Worm (Caenorhabditis elegans): Measurements from ENCODE around the gene R144.6.

Gene R144.6

DNA sequence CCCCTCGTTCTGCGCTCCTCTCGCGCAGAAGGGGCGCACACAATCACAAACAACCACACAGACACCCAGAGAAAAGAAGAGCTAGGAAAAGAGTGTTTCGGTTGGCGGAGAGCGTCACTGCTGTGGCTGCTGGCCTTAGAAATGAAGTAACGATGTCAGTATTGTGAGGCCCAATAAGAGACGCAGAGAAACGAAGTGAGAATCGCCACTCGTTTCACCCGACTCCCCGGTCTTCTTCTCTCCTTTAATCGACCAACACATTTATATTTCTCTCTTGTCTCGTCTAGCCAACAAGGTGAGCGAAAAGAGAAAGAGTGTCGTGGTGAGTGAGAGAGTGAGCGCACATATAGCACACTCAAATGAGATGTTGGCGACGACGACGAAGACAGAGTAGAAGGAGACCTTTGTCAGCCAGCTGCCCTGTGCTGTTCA is 9.4 kb upstream of the R144.6 start (continued):
- TF ChIP-seq ZK185.1 (tag; optimal IDR thresholded peaks at IDR 0.05; ENCODE audit: poor library complexity, severe bottlenecking) (peak; percentile 86), snpc-1.1 (tag; optimal IDR thresholded peaks at IDR 0.05; ENCODE audit: insufficient read depth) (no peak), hrde-1 (tag; optimal IDR thresholded peaks at IDR 0.05; ENCODE audit: borderline replicate concordance) (no peak), C17E4.6 (GFP tag; IDR thresholded peaks at IDR 0.05) (peak; percentile 66; the same call in 1 of the 2 replicates), unc-130 (GFP tag; optimal IDR thresholded peaks at IDR 0.05) (no peak), attf-6 (GFP tag; IDR thresholded peaks at IDR 0.05) (no peak), Y56A3A.18 (GFP tag; IDR thresholded peaks at IDR 0.05) (peak; percentile 52; the same call in 1 of the 2 replicates), mcd-1 (GFP tag; IDR thresholded peaks at IDR 0.05) (peak; percentile 62), F37B4.10 (GFP tag; IDR thresholded peaks at IDR 0.05) (0 out of 2 replicates have a peak, but pooled peaks have one; percentile 21), lin-40 (tag; optimal IDR thresholded peaks at IDR 0.05) (peak; percentile 86), dox-1 (GFP tag; IDR thresholded peaks at IDR 0.05) (peak; percentile 84), akir-1 (GFP tag; optimal IDR thresholded peaks at IDR 0.05) (no peak), F33H1.4 (GFP tag; IDR thresholded peaks at IDR 0.05) (0 out of 2 replicates have a peak, but pooled peaks have one; percentile 12), attf-3 (GFP tag; conservative IDR thresholded peaks at IDR 0.05) (no peak), ccch-3 (GFP tag; optimal IDR thresholded peaks at IDR 0.05) (no peak), ekl-4 (GFP tag; IDR thresholded peaks at IDR 0.05) (peak; percentile 77; the same call in 1 of the 2 replicates)

DNA sequence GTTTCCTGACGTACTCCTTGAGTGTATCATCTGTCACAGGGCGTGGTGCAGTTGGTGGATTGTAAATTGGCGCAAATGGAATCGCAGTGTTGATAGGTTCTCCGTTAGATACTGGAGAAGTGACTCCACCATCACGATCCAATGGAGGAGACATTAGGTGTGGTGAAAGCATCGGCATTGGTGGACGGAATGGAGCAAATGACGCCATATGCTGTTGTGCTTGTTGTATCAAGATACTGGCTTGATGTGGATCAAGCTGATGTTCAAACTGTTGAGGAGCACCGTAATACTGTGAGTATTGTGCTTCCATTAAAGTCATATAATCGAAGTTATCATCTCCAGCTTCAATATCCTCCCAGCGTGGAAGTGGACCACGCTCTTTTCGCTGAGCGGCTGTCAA is 7.9 kb upstream of the R144.6 start:
- TF ChIP-seq C06A6.2 (GFP tag; conservative IDR thresholded peaks at IDR 0.05) (no peak), hsf-1 (GFP tag; IDR thresholded peaks at IDR 0.05) (no peak), snpc-1.3 (tag; optimal IDR thresholded peaks at IDR 0.05; ENCODE audit: insufficient read depth) (no peak), F55B11.4 (tag; optimal IDR thresholded peaks at IDR 0.05; ENCODE audit: borderline replicate concordance, insufficient read depth) (no peak), ama-1 (optimal IDR thresholded peaks at IDR 0.05) (no peak), ama-1 (GFP tag; optimal IDR thresholded peaks at IDR 0.05) (no peak), hmg-1.2 (GFP tag; IDR thresholded peaks at IDR 0.05) (no peak), F37B4.10 (GFP tag; IDR thresholded peaks at IDR 0.05) (no peak), tlf-1 (GFP tag; optimal IDR thresholded peaks at IDR 0.05) (no peak), hmg-20 (GFP tag; IDR thresholded peaks at IDR 0.05) (no peak), F49E8.2 (tag; optimal IDR thresholded peaks at IDR 0.05; ENCODE audit: insufficient read depth) (no peak), lin-54 (GFP tag; optimal IDR thresholded peaks at IDR 0.05) (no peak), lin-35 (GFP tag; optimal IDR thresholded peaks at IDR 0.05) (no peak), F22D6.2 (tag; optimal IDR thresholded peaks at IDR 0.05) (no peak)

DNA sequence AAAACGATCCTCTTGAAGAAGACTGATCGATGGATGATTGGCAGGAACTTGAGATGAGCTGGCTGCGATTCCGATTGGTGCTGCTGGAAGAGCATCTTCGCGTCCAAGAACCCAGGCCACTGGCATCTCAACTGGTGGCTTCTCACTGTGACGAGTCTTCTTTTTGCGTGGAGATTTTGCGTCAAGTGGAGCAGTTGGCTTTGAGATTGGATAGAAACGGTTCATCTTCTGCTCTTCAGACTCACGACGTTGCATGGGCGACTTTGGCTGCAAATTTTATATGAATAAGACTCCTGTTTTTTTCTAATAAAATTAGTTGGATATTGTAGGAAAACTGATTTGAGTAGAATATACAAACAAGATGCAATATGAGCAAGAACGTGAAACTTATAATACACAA is 6.2 kb upstream of the R144.6 start:
- no peak for TF ChIP-seq ccch-3 (GFP tag; optimal IDR thresholded peaks at IDR 0.05)
- TF ChIP-seq B0336.3 (GFP tag; IDR thresholded peaks at IDR 0.05) = no peak
- TF ChIP-seq snpc-1.3 (tag; optimal IDR thresholded peaks at IDR 0.05; ENCODE audit: insufficient read depth) = no peak
- TF ChIP-seq K11D2.4 (GFP tag; IDR thresholded peaks at IDR 0.05) = no peak

DNA sequence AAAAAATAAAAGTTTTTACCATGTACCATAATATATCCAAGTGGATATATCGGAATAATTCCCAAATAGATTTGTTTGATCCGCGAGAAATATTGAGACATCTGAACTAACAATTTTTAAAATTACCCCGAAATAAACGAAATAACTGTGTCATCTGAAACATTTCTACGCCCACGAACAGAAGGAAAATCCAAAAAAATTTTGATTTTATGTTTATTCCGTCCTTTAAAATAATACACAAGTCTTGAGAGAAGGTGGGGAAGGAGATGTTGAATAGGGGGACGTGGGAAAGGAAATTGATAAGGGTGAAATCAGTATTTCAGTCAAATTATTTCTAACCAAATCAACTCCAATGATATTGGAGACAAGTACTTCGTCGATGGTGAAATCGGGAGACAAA is 4.2 kb upstream of the R144.6 start, which contains the start of gene R144.11:
Gene R144.11, minus strand, starts transcription at position 101 of the 400 bp plus-strand sequence.
- no peak for TF ChIP-seq let-607 (tag; optimal IDR thresholded peaks at IDR 0.05)
- no peak for TF ChIP-seq sea-2 (GFP tag; IDR thresholded peaks at IDR 0.05)
- no peak for TF ChIP-seq sdz-38 (tag; optimal IDR thresholded peaks at IDR 0.05)
- TF ChIP-seq let-526 (GFP tag; IDR thresholded peaks at IDR 0.05) = no peak
- TF ChIP-seq snpc-4 (GFP tag; optimal IDR thresholded peaks at IDR 0.05) = no peak
- TF ChIP-seq snpc-4 (tag; optimal IDR thresholded peaks at IDR 0.05) = no peak
- no peak for TF ChIP-seq egrh-3 (GFP tag; IDR thresholded peaks at IDR 0.05)
- TF ChIP-seq somi-1 (GFP tag; optimal IDR thresholded peaks at IDR 0.05) = no peak
- 0 out of 2 replicates have a peak, but pooled peaks have one; percentile 30 for TF ChIP-seq bed-1 (GFP tag; IDR thresholded peaks at IDR 0.05)
- TF ChIP-seq ztf-18 (tag; optimal IDR thresholded peaks at IDR 0.05) = no peak
- TF ChIP-seq rcor-1 (GFP tag; IDR thresholded peaks at IDR 0.05) = no peak
- TF ChIP-seq madf-6 (GFP tag; IDR thresholded peaks at IDR 0.05) = 0 out of 2 replicates have a peak, but pooled peaks have one; percentile 7
- no peak for TF ChIP-seq unc-130 (GFP tag; optimal IDR thresholded peaks at IDR 0.05)
- no peak for TF ChIP-seq aptf-3 (GFP tag; IDR thresholded peaks at IDR 0.05)
- no peak for TF ChIP-seq pbrm-1 (GFP tag; IDR thresholded peaks at IDR 0.05)
